Worm (Caenorhabditis elegans) whole organism, early embryonic: ENCODE results near the gene msra-1.

Source experiments
- B0310.2 ChIP-seq: sonication (generic microtip); optimal IDR thresholded peaks from 2 replicates; lab custom pipeline; 2016; ENCODE audit warnings: mild to moderate bottlenecking, missing genetic modification characterization, missing compliant biosample characterization
- F13C5.2 ChIP-seq: sonication (generic microtip); optimal IDR thresholded peaks from 2 replicates; lab custom pipeline; 2017; ENCODE audit warnings: mild to moderate bottlenecking, missing genetic modification characterization, inconsistent platforms, missing compliant biosample characterization
- ama-1 ChIP-seq: fragments of 150-350 bp; optimal IDR thresholded peaks from 2 replicates; lab custom pipeline; 2014
- ceh-13 ChIP-seq: fragments of 200-800 bp; sonication (Bioruptor generic); optimal IDR thresholded peaks from 2 replicates; lab custom pipeline; 2018; ENCODE audit warnings: mild to moderate bottlenecking, missing genetic modification characterization, missing compliant biosample characterization
- ceh-36 ChIP-seq: sonication (generic microtip); optimal IDR thresholded peaks from 2 replicates; lab custom pipeline; 2016; ENCODE audit warnings: missing genetic modification characterization, inconsistent platforms, missing compliant biosample characterization
- ets-7 ChIP-seq: sonication (generic microtip); optimal IDR thresholded peaks from 2 replicates; lab custom pipeline; 2016; ENCODE audit warnings: missing genotype, missing genetic modification characterization, missing compliant biosample characterization
- flt-1 ChIP-seq: fragments of 200-800 bp; sonication (Bioruptor generic); IDR thresholded peaks from 2 replicates; pipeline ENCODE4 v1.3.6; 2022; ENCODE audit warnings: missing genetic modification characterization, missing compliant biosample characterization
- hmbx-1 ChIP-seq: sonication (generic microtip); optimal IDR thresholded peaks from 2 replicates; lab custom pipeline; 2016; ENCODE audit warnings: mild to moderate bottlenecking, missing genetic modification characterization, missing compliant biosample characterization
- hnd-1 ChIP-seq: sonication (generic microtip); optimal IDR thresholded peaks from 2 replicates; lab custom pipeline; 2016; ENCODE audit warnings: missing genetic modification characterization, missing compliant biosample characterization
- pes-1 ChIP-seq: fragments of 200-800 bp; sonication (Bioruptor generic); IDR thresholded peaks from 2 replicates; pipeline ENCODE4 v1.3.6; 2022; ENCODE audit warnings: missing genetic modification reagents, missing genetic modification characterization, missing compliant biosample characterization
- sea-1 ChIP-seq: fragments of 200-800 bp; sonication (Bioruptor generic); conservative IDR thresholded peaks from 2 replicates; pipeline ENCODE4 v1.3.6; 2022; ENCODE audit warnings: missing genetic modification characterization, missing compliant biosample characterization
- tbx-37 ChIP-seq: fragments of 200-800 bp; sonication (Bioruptor generic); conservative IDR thresholded peaks from 2 replicates; pipeline ENCODE4 v1.3.6; 2022; ENCODE audit warnings: missing genetic modification reagents, missing genetic modification characterization, missing compliant biosample characterization
- tra-4 ChIP-seq: sonication (generic microtip); optimal IDR thresholded peaks from 2 replicates; lab custom pipeline; 2017; ENCODE audit warnings: missing genetic modification characterization, missing compliant biosample characterization

DNA sequence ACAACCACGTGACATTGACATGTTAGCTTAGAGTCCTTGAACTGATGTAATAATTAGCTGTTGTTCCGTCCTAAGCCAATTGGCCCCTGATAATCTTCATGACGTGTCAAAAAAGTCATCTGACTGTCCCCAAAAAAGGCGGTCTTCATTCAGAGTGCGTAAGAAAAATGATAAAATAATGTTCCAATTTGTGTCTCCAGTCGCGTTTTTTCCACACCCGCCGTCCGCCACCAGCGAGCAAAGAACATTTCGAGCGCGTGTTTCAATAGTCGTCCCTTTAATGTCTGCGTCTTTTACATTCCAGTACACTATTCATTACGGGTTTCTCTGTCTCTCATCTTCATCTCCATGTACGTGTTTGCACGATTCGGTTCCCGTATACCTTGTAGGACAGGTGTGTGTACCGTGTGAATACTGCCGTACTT is 26.4 kb downstream of the msra-1 start:
- TF ChIP-seq ama-1 (lab: Kevin White, UChicago) (no peak), hnd-1 (tag; lab: Kevin White, UChicago) (no peak), flt-1 (GFP tag; lab: Robert Waterston, UW) (no peak), sea-1 (no peak), tbx-37 (no peak), ceh-36 (tag; lab: Kevin White, UChicago) (no peak), ets-7 (tag; lab: Kevin White, UChicago) (no peak), F13C5.2 (tag; lab: Kevin White, UChicago) (no peak), B0310.2 (no peak), hmbx-1 (tag; lab: Kevin White, UChicago) (no peak), tra-4 (tag; lab: Kevin White, UChicago) (no peak), ceh-13 (GFP tag; lab: Kevin White, UChicago) (no peak), pes-1 (GFP tag; lab: Robert Waterston, UW) (no peak)
